Worm (Caenorhabditis elegans): ENCODE data around the gene srh-265.

srh-265 gene

ce11 chrV:15379817-15380216 lies 36.2 kb upstream of the srh-265 start, which contains the start of gene srh-251:
Gene srh-251, minus strand, starts transcription at chrV:15379917.
- TF ChIP-seq zag-1 (tag; optimal IDR thresholded peaks at IDR 0.05): no peak
- TF ChIP-seq lin-13 (GFP tag; optimal IDR thresholded peaks at IDR 0.05): no peak
- no peak for TF ChIP-seq alr-1 (tag; optimal IDR thresholded peaks at IDR 0.05)

ce11 chrV:15380857-15381256 lies 35.2 kb upstream of the srh-265 start, which contains the start of gene dhs-23:
Gene dhs-23, plus strand, starts transcription at chrV:15381219.
- TF ChIP-seq dmd-4 (tag; optimal IDR thresholded peaks at IDR 0.05) (no peak), fos-1 (tag; optimal IDR thresholded peaks at IDR 0.05) (peak; percentile 1), aly-2 (tag; optimal IDR thresholded peaks at IDR 0.05) (no peak), ZK546.5 (tag; optimal IDR thresholded peaks at IDR 0.05) (no peak)

ce11 chrV:15383739-15384138 lies 32.3 kb upstream of the srh-265 start, which contains the start of gene str-88:
Gene str-88, minus strand, starts transcription at chrV:15383839.
- TF ChIP-seq Y55F3AM.14 (GFP tag; optimal IDR thresholded peaks at IDR 0.05) (no peak), skn-1 (tag; optimal IDR thresholded peaks at IDR 0.05) (no peak), mbf-1 (tag; optimal IDR thresholded peaks at IDR 0.05) (no peak), lin-39 (tag; optimal IDR thresholded peaks at IDR 0.05) (no peak), F13H6.1 (tag; optimal IDR thresholded peaks at IDR 0.05) (no peak), sma-9 (GFP tag; optimal IDR thresholded peaks at IDR 0.05) (no peak), sma-9 (tag; optimal IDR thresholded peaks at IDR 0.05) (no peak), crh-2 (tag; optimal IDR thresholded peaks at IDR 0.05) (no peak), lin-13 (GFP tag; optimal IDR thresholded peaks at IDR 0.05) (no peak), lsy-2 (tag; optimal IDR thresholded peaks at IDR 0.05) (no peak)

- no peak for TF ChIP-seq sem-4 (tag; optimal IDR thresholded peaks at IDR 0.05)
- TF ChIP-seq ceh-16 (tag; optimal IDR thresholded peaks at IDR 0.05): no peak
- no peak for TF ChIP-seq aly-2 (tag; optimal IDR thresholded peaks at IDR 0.05)
- no peak for TF ChIP-seq mab-5 (tag; optimal IDR thresholded peaks at IDR 0.05)
- no peak for TF ChIP-seq lin-11 (tag; optimal IDR thresholded peaks at IDR 0.05)
- no peak for TF ChIP-seq nhr-129 (tag; optimal IDR thresholded peaks at IDR 0.05)
- no peak for TF ChIP-seq fos-1 (tag; optimal IDR thresholded peaks at IDR 0.05)
- no peak for TF ChIP-seq mbf-1 (tag; optimal IDR thresholded peaks at IDR 0.05)
- TF ChIP-seq skn-1 (tag; optimal IDR thresholded peaks at IDR 0.05): no peak
- TF ChIP-seq peb-1 (tag; optimal IDR thresholded peaks at IDR 0.05): no peak
- TF ChIP-seq ama-1 (optimal IDR thresholded peaks at IDR 0.05): no peak
- no peak for TF ChIP-seq snpc-4 (tag; optimal IDR thresholded peaks at IDR 0.05)
- no peak for TF ChIP-seq F13H6.1 (tag; optimal IDR thresholded peaks at IDR 0.05)
- TF ChIP-seq R02D3.7 (tag; optimal IDR thresholded peaks at IDR 0.05): no peak
- TF ChIP-seq crh-2 (tag; optimal IDR thresholded peaks at IDR 0.05): no peak
- no peak for TF ChIP-seq lin-39 (tag; optimal IDR thresholded peaks at IDR 0.05)
Measured at ce11 chrV:15384733-15385132, 31.3 kb upstream of the srh-265 start, which contains the start of gene str-102. Gene str-102, plus strand, starts transcription at chrV:15385033.

ce11 chrV:15388820-15389384 lies 27.1 kb upstream of the srh-265 start, which contains the start of gene srh-170:
Gene srh-170, minus strand, starts transcription at chrV:15388870.
- TF ChIP-seq blmp-1 (tag; optimal IDR thresholded peaks at IDR 0.05; ENCODE audit: insufficient read depth): no peak
- no peak for TF ChIP-seq unc-55 (GFP tag; optimal IDR thresholded peaks at IDR 0.05)

ce11 chrV:15392064-15392463 lies 24.0 kb upstream of the srh-265 start:
- no peak for TF ChIP-seq fos-1 (tag; optimal IDR thresholded peaks at IDR 0.05)

- peak; percentile 28 for TF ChIP-seq lin-13 (GFP tag; optimal IDR thresholded peaks at IDR 0.05)
- peak; percentile 5 for TF ChIP-seq unc-55 (GFP tag; optimal IDR thresholded peaks at IDR 0.05)
- no peak for TF ChIP-seq unc-39 (tag; optimal IDR thresholded peaks at IDR 0.05)
- no peak for TF ChIP-seq elt-1 (tag; optimal IDR thresholded peaks at IDR 0.05)
- TF ChIP-seq mab-5 (tag; optimal IDR thresholded peaks at IDR 0.05): no peak
- TF ChIP-seq lsy-2 (tag; optimal IDR thresholded peaks at IDR 0.05): peak in 1 of 2 experiments; percentile 23
- peak; percentile 68 for TF ChIP-seq gmeb-1 (tag; optimal IDR thresholded peaks at IDR 0.05)
Measured at ce11 chrV:15394906-15395305, 21.1 kb upstream of the srh-265 start, which contains the start of gene T06E6.1. Gene T06E6.1, minus strand, starts transcription at chrV:15394961.

All from whole organism, L2 larva.